Fruit fly (Drosophila melanogaster): ENCODE results near the gene CG13689.

dm6 chr2L:604060-604459 lies 1.4 kb downstream of the CG13689 start:
- TF ChIP-seq pan (optimal IDR thresholded peaks at IDR 0.05) (no peak), pan (GFP tag; optimal IDR thresholded peaks at IDR 0.05 in 1 of 2, IDR thresholded peaks at IDR 0.05 in 1 of 2) (no peak), CG14965 (GFP tag; optimal IDR thresholded peaks at IDR 0.05; ENCODE audit: borderline replicate concordance) (no peak), ems (GFP tag; optimal IDR thresholded peaks at IDR 0.05) (no peak), tll (GFP tag; optimal IDR thresholded peaks at IDR 0.05) (no peak), Myb (GFP tag; optimal IDR thresholded peaks at IDR 0.05) (no peak), CG1529 (GFP tag; optimal IDR thresholded peaks at IDR 0.05) (no peak), h (optimal IDR thresholded peaks at IDR 0.05) (no peak)

Data from whole organism, embryonic.